Worm (Caenorhabditis elegans): ENCODE data around the gene Y58A7A.4.

Y58A7A.4 gene

ce11 chrV:5053335-5053734, 31.5 kb downstream of the Y58A7A.4 start, which contains the start of gene cwp-4:
Gene cwp-4 (plus strand): TSS chrV:5053635.
- no peak for TF ChIP-seq unc-120 (tag; optimal IDR thresholded peaks at IDR 0.05; ENCODE audit: poor library complexity, severe bottlenecking)

ce11 chrV:5052233-5052632, 32.6 kb downstream of the Y58A7A.4 start, which contains the start of gene K11D12.12:
Gene K11D12.12 (plus strand): TSS chrV:5052261.
- TF ChIP-seq nhr-2 (tag; optimal IDR thresholded peaks at IDR 0.05) (no peak), sem-2 (GFP tag; optimal IDR thresholded peaks at IDR 0.05) (no peak), zip-8 (tag; optimal IDR thresholded peaks at IDR 0.05) (no peak), unc-120 (tag; optimal IDR thresholded peaks at IDR 0.05; ENCODE audit: poor library complexity, severe bottlenecking) (no peak), nhr-237 (tag; optimal IDR thresholded peaks at IDR 0.05) (no peak), cnd-1 (tag; optimal IDR thresholded peaks at IDR 0.05) (no peak), unc-62 (GFP tag; optimal IDR thresholded peaks at IDR 0.05) (no peak), flh-1 (GFP tag; optimal IDR thresholded peaks at IDR 0.05) (no peak), unc-39 (tag; optimal IDR thresholded peaks at IDR 0.05) (no peak), lsy-2 (tag; optimal IDR thresholded peaks at IDR 0.05) (no peak), nhr-76 (tag; optimal IDR thresholded peaks at IDR 0.05) (no peak), blmp-1 (tag; optimal IDR thresholded peaks at IDR 0.05) (no peak), ceh-39 (tag; optimal IDR thresholded peaks at IDR 0.05) (no peak), tbx-8 (GFP tag; optimal IDR thresholded peaks at IDR 0.05) (no peak), ztf-11 (tag; optimal IDR thresholded peaks at IDR 0.05) (no peak)

- no peak for TF ChIP-seq ceh-43 (GFP tag; optimal IDR thresholded peaks at IDR 0.05)
- TF ChIP-seq elt-3 (tag; optimal IDR thresholded peaks at IDR 0.05) = no peak
- no peak for TF ChIP-seq elt-1 (tag; optimal IDR thresholded peaks at IDR 0.05; ENCODE audit: borderline replicate concordance, insufficient read depth)
- no peak for TF ChIP-seq blmp-1 (tag; optimal IDR thresholded peaks at IDR 0.05)
- TF ChIP-seq lin-32 (GFP tag; optimal IDR thresholded peaks at IDR 0.05) = no peak
- no peak for TF ChIP-seq lin-13 (tag; optimal IDR thresholded peaks at IDR 0.05)
- no peak for TF ChIP-seq tbx-8 (GFP tag; optimal IDR thresholded peaks at IDR 0.05)
- no peak for TF ChIP-seq sptf-1 (tag; optimal IDR thresholded peaks at IDR 0.05)
- no peak for TF ChIP-seq nhr-12 (tag; optimal IDR thresholded peaks at IDR 0.05)
- no peak for TF ChIP-seq flh-1 (GFP tag; optimal IDR thresholded peaks at IDR 0.05)
- no peak for TF ChIP-seq drap-1 (GFP tag; optimal IDR thresholded peaks at IDR 0.05)
- no peak for TF ChIP-seq nhr-76 (tag; optimal IDR thresholded peaks at IDR 0.05)
- TF ChIP-seq sem-2 (GFP tag; optimal IDR thresholded peaks at IDR 0.05) = no peak
- TF ChIP-seq hlh-1 (tag; optimal IDR thresholded peaks at IDR 0.05) = no peak
- no peak for TF ChIP-seq unc-62 (GFP tag; optimal IDR thresholded peaks at IDR 0.05)
- TF ChIP-seq nhr-237 (tag; optimal IDR thresholded peaks at IDR 0.05) = no peak
- no peak for TF ChIP-seq ceh-83 (GFP tag; optimal IDR thresholded peaks at IDR 0.05)
- no peak for TF ChIP-seq mls-2 (tag; optimal IDR thresholded peaks at IDR 0.05)
Observed at ce11 chrV:5050073-5050599, 34.7 kb downstream of the Y58A7A.4 start.

- TF ChIP-seq ceh-39 (tag; optimal IDR thresholded peaks at IDR 0.05) = no peak
- no peak for TF ChIP-seq sem-2 (GFP tag; optimal IDR thresholded peaks at IDR 0.05)
- TF ChIP-seq lin-32 (GFP tag; optimal IDR thresholded peaks at IDR 0.05) = no peak
- peak; percentile 28 for TF ChIP-seq sptf-1 (tag; optimal IDR thresholded peaks at IDR 0.05)
- TF ChIP-seq mep-1 (tag; optimal IDR thresholded peaks at IDR 0.05) = peak; percentile 3
- peak; percentile 87 for TF ChIP-seq ces-1 (GFP tag; optimal IDR thresholded peaks at IDR 0.05)
- TF ChIP-seq bed-3 (GFP tag; optimal IDR thresholded peaks at IDR 0.05) = peak; percentile 35
- TF ChIP-seq lin-13 (tag; optimal IDR thresholded peaks at IDR 0.05) = peak; percentile 42
- TF ChIP-seq blmp-1 (tag; optimal IDR thresholded peaks at IDR 0.05) = peak; percentile 88
- TF ChIP-seq drap-1 (GFP tag; optimal IDR thresholded peaks at IDR 0.05) = peak; percentile 61
- peak; percentile 63 for TF ChIP-seq lsy-2 (tag; optimal IDR thresholded peaks at IDR 0.05)
- peak; percentile 92 for TF ChIP-seq nhr-237 (tag; optimal IDR thresholded peaks at IDR 0.05)
- TF ChIP-seq pha-4 (tag; optimal IDR thresholded peaks at IDR 0.05) = peak; percentile 42
- no peak for TF ChIP-seq zip-8 (tag; optimal IDR thresholded peaks at IDR 0.05)
- peak; percentile 37 for TF ChIP-seq tbx-8 (GFP tag; optimal IDR thresholded peaks at IDR 0.05)
- TF ChIP-seq unc-62 (GFP tag; optimal IDR thresholded peaks at IDR 0.05) = peak; percentile 73
- no peak for TF ChIP-seq M03D4.4 (tag; optimal IDR thresholded peaks at IDR 0.05)
- peak; percentile 10 for TF ChIP-seq ztf-11 (tag; optimal IDR thresholded peaks at IDR 0.05)
- TF ChIP-seq hlh-1 (tag; optimal IDR thresholded peaks at IDR 0.05) = peak; percentile 53
- no peak for TF ChIP-seq mab-5 (tag; optimal IDR thresholded peaks at IDR 0.05)
- TF ChIP-seq unc-120 (tag; optimal IDR thresholded peaks at IDR 0.05; ENCODE audit: poor library complexity, severe bottlenecking) = peak; percentile 95
- TF ChIP-seq unc-39 (tag; optimal IDR thresholded peaks at IDR 0.05) = no peak
- TF ChIP-seq snpc-4 (tag; optimal IDR thresholded peaks at IDR 0.05) = no peak
Observed at ce11 chrV:5049333-5049942, 35.4 kb downstream of the Y58A7A.4 start, which contains the start of the genes pqn-51 and K11D12.14. Gene pqn-51 (plus strand): TSS chrV:5049607. Gene K11D12.14 (plus strand): TSS chrV:5049636.
